Worm (Caenorhabditis elegans): Measurements from ENCODE around the gene ndg-4.

- no peak for TF ChIP-seq pqm-1 (tag; optimal IDR thresholded peaks at IDR 0.05)
- TF ChIP-seq mec-3 (tag; optimal IDR thresholded peaks at IDR 0.05; ENCODE audit: borderline replicate concordance) = no peak
- no peak for TF ChIP-seq fkh-10 (GFP tag; optimal IDR thresholded peaks at IDR 0.05)
- no peak for TF ChIP-seq tbx-2 (tag; optimal IDR thresholded peaks at IDR 0.05)
- no peak for TF ChIP-seq ama-1 (optimal IDR thresholded peaks at IDR 0.05)
- no peak for TF ChIP-seq pax-1 (tag; optimal IDR thresholded peaks at IDR 0.05)
- TF ChIP-seq lin-11 (tag; optimal IDR thresholded peaks at IDR 0.05) = no peak
- TF ChIP-seq unc-86 (tag; optimal IDR thresholded peaks at IDR 0.05) = no peak
- TF ChIP-seq K02D7.2 (tag; optimal IDR thresholded peaks at IDR 0.05) = no peak
- TF ChIP-seq ceh-34 (tag; optimal IDR thresholded peaks at IDR 0.05) = no peak
These were observed 19.1 kb downstream of the ndg-4 start for ce11 chrIII:4448029-4448428.
